Fruit fly (Drosophila melanogaster) whole organism, pupa: Measurements from ENCODE around the gene CG42268.

Experiments used
- CG13204 ChIP-seq: fragments of 200-800 bp; sonication (Bioruptor generic); optimal IDR thresholded peaks from 2 replicates; lab custom pipeline; 2018; ENCODE audit warnings: missing biosample characterization, mild to moderate bottlenecking, missing genetic modification characterization, moderate library complexity
- CG14655 ChIP-seq: fragments of 200-800 bp; sonication (Bioruptor generic); optimal IDR thresholded peaks from 3 replicates; lab custom pipeline; 2017; ENCODE audit warnings: mild to moderate bottlenecking, missing biosample characterization, missing genetic modification reagents, missing genetic modification characterization
- CG17806 ChIP-seq: fragments of 200-800 bp; sonication (Bioruptor generic); optimal IDR thresholded peaks from 2 replicates; lab custom pipeline; 2018; ENCODE audit warnings: missing biosample characterization, mild to moderate bottlenecking, missing genetic modification characterization, moderate library complexity
- CG4496 ChIP-seq: fragments of 200-800 bp; sonication (Bioruptor generic); IDR thresholded peaks from 3 replicates; pipeline ENCODE4 v1.3.6; 2022; ENCODE audit warnings: missing biosample characterization, missing genetic modification characterization
- CG8301 ChIP-seq: fragments of 200-800 bp; sonication (Bioruptor generic); optimal IDR thresholded peaks from 2 replicates; lab custom pipeline; 2018; ENCODE audit warnings: missing biosample characterization, mild to moderate bottlenecking, missing genetic modification characterization
- Ets98B ChIP-seq: fragments of 200-800 bp; sonication (Bioruptor generic); IDR thresholded peaks from 2 replicates; pipeline ENCODE4 v1.3.6; 2022; ENCODE audit warnings: missing biosample characterization, missing genetic modification characterization
- Pif1B ChIP-seq: fragments of 200-800 bp; sonication (Bioruptor generic); optimal IDR thresholded peaks from 3 replicates; lab custom pipeline; 2016; ENCODE audit warnings: missing biosample characterization, missing genetic modification characterization
- Snoo ChIP-seq: fragments of 200-800 bp; sonication (Bioruptor generic); optimal IDR thresholded peaks from 3 replicates; lab custom pipeline; 2017; ENCODE audit warnings: missing biosample characterization, mild to moderate bottlenecking, missing genetic modification characterization, inconsistent platforms
- gl ChIP-seq: fragments of 200-800 bp; sonication (Bioruptor generic); optimal IDR thresholded peaks from 2 replicates; lab custom pipeline; 2018; ENCODE audit warnings: missing biosample characterization, mild to moderate bottlenecking, missing genetic modification characterization
- rn ChIP-seq: fragments of 200-800 bp; sonication (Bioruptor generic); IDR thresholded peaks from 2 replicates; pipeline ENCODE4 v1.3.6; 2022; ENCODE audit warnings: missing biosample characterization, missing genetic modification characterization

DNA sequence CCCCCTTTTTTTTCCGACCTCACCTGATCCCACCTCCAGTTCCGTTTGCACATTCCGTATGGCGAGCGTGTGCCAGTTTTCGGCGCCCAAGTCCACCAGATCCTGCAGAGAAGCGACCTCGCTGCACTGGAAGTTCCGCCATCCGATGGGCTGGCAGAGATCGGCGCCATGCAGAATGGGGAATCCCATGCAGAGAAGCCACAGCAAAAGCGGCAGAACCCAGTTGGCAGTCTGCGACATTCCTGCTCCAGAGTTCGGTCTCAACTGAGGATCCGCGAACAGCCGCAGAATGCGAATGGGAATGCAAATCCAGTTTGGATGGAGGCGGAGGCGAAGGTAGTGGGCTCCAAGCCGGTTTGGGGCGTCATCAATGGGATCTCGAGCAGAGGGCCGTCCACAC, 26.6 kb downstream of the CG42268 start, which contains the start of gene CG6749:
- TF ChIP-seq CG13204 (no peak), CG4496 (GFP tag; lab: Robert Waterston, UW) (no peak; the same call in 2 of the 3 replicates), rn (no peak), CG17806 (no peak), Snoo (tag; lab: Kevin White, UChicago) (no peak), CG8301 (tag; lab: Kevin White, UChicago) (no peak), gl (tag; lab: Kevin White, UChicago) (no peak), Pif1B (GFP tag; lab: Kevin White, UChicago) (no peak), CG14655 (no peak), Ets98B (no peak; the same call in 1 of the 2 replicates)
